Worm (Caenorhabditis elegans) whole organism, L4 larva: Measurements from ENCODE around the gene ram-5.

ENCODE experiments used
- mep-1 ChIP-seq: fragments of 150-350 bp; sonication (generic microtip); optimal IDR thresholded peaks from 3 replicates; lab custom pipeline; 2014; ENCODE audit warnings: missing biosample characterization, missing genetic modification characterization
- ztf-11 ChIP-seq: fragments of 150-350 bp; optimal IDR thresholded peaks from 2 replicates; lab custom pipeline; 2014; ENCODE audit warnings: missing biosample characterization, missing genetic modification characterization

DNA sequence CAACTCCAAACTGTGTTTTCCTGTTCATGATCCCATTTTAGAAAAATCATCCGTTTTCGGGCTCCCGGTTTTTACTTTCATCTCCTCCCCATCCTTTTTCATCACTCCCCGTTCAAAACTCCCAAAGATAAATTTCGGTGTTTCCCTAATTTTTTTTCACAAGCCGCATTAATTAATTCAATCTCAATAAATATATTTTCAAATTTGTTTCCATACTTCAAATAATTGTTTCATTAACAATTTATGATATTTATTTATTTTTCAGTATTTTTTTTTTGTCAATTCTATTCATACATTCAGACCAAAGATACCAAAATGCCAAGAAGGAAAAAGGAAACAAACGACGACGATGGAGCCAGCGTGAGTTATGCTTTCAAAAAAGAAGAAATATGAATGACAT is 29.5 kb upstream of the ram-5 start, which contains the start of gene D1025.1:
- TF ChIP-seq mep-1 (tag; lab: Kevin White, UChicago), result no peak
- TF ChIP-seq ztf-11, result no peak
